Worm (Caenorhabditis elegans) whole organism, young adult: ENCODE data around the gene srd-33.

Source experiments
- ceh-27 ChIP-seq: fragments of 200-800 bp; sonication (Bioruptor generic); optimal IDR thresholded peaks from 2 replicates; lab custom pipeline; 2018; ENCODE audit warnings: mild to moderate bottlenecking, missing genetic modification characterization, moderate library complexity, missing compliant biosample characterization
- rcor-1 ChIP-seq: fragments of 200-800 bp; sonication (Bioruptor generic); IDR thresholded peaks from 2 replicates; pipeline ENCODE4 v1.3.6; 2022; ENCODE audit warnings: missing genetic modification reagents, missing genetic modification characterization, missing compliant biosample characterization
- unc-62 ChIP-seq: fragments of 150-350 bp; optimal IDR thresholded peaks from 2 replicates; lab custom pipeline; 2014; ENCODE audit warnings: missing biosample characterization, missing genetic modification reagents, missing genetic modification characterization

ce11 chrV:4823683-4824391 is 48.3 kb upstream of the srd-33 start:
- no peak for TF ChIP-seq ceh-27 (GFP tag; lab: Kevin White, UChicago)
- TF ChIP-seq rcor-1 (GFP tag; lab: Robert Waterston, UW) = no peak
- TF ChIP-seq unc-62 (GFP tag; lab: Kevin White, UChicago) = no peak
